Worm (Caenorhabditis elegans) whole organism, L4 larva: ENCODE results near the gene ZK1055.2.

Experiments
- F26F4.8 ChIP-seq: fragments of 200-800 bp; sonication (Bioruptor generic); conservative IDR thresholded peaks from 2 replicates; pipeline ENCODE4 v1.3.6; 2022; ENCODE audit warnings: missing genetic modification characterization, missing compliant biosample characterization
- F44E2.7 ChIP-seq: fragments of 200-800 bp; sonication (Bioruptor generic); IDR thresholded peaks from 2 replicates; pipeline ENCODE4 v2.1.2; 2022; ENCODE audit warnings: missing genetic modification characterization, missing compliant biosample characterization
- Y48G9A.11 ChIP-seq: fragments of 200-800 bp; sonication (Bioruptor generic); IDR thresholded peaks from 2 replicates; pipeline ENCODE4 v1.3.6; 2022; ENCODE audit warnings: missing genetic modification reagents, missing genetic modification characterization, missing compliant biosample characterization
- aha-1 ChIP-seq: fragments of 150-350 bp; peaks from one replicate; lab custom pipeline; 2014; ENCODE audit warnings: missing biosample characterization, missing genetic modification characterization
- ceh-32 ChIP-seq: sonication (generic microtip); optimal IDR thresholded peaks from 2 replicates; lab custom pipeline; 2016; ENCODE audit warnings: mild to moderate bottlenecking, missing genetic modification characterization, missing compliant biosample characterization; ENCODE audit not compliant: poor library complexity
- ces-1 ChIP-seq: fragments of 150-350 bp; sonication (generic microtip); optimal IDR thresholded peaks from 4 replicates; lab custom pipeline; 2014; ENCODE audit warnings: missing biosample characterization, missing genetic modification reagents, missing genetic modification characterization
- daf-12 ChIP-seq: fragments of 150-350 bp; optimal IDR thresholded peaks from 2 replicates; lab custom pipeline; 2014; ENCODE audit warnings: missing biosample characterization, missing genetic modification reagents, missing genetic modification characterization
- daf-16 ChIP-seq, 3 experiments: sonication (generic microtip); optimal IDR thresholded peaks; 2 replicates each; lab custom pipeline; 2016 to 2017; ENCODE audit warnings: missing genetic modification characterization in 3 of 3, missing genetic modification reagents in 3 of 3, mild to moderate bottlenecking in 2 of 3, missing compliant biosample characterization in 2 of 3, missing biosample characterization in 1 of 3, moderate library complexity in 1 of 3
- daf-19 ChIP-seq: fragments of 200-800 bp; sonication (Bioruptor generic); conservative IDR thresholded peaks from 2 replicates; pipeline ENCODE4 v1.3.6; 2022; ENCODE audit warnings: missing genetic modification characterization, missing compliant biosample characterization
- dmd-8 ChIP-seq: fragments of 200-800 bp; sonication (Bioruptor generic); IDR thresholded peaks from 2 replicates; pipeline ENCODE4 v1.3.6; 2022; ENCODE audit warnings: missing genetic modification characterization, missing compliant biosample characterization
- duxl-1 ChIP-seq: sonication (generic microtip); optimal IDR thresholded peaks from 2 replicates; lab custom pipeline; 2016; ENCODE audit warnings: mild to moderate bottlenecking, missing genetic modification characterization, moderate library complexity, missing compliant biosample characterization; ENCODE audit not compliant: poor library complexity
- dve-1 ChIP-seq: sonication (generic microtip); optimal IDR thresholded peaks from 2 replicates; lab custom pipeline; 2017; ENCODE audit warnings: antibody characterized with exemption, mild to moderate bottlenecking, missing genetic modification characterization, missing compliant biosample characterization; ENCODE audit not compliant: insufficient read depth
- egl-27 ChIP-seq: sonication (generic microtip); optimal IDR thresholded peaks from 3 replicates; lab custom pipeline; 2017; ENCODE audit warnings: missing biosample characterization, missing genetic modification reagents, missing genetic modification characterization
- egl-43 ChIP-seq: fragments of 200-800 bp; sonication (Bioruptor generic); IDR thresholded peaks from 2 replicates; pipeline ENCODE4 v1.3.6; 2022; ENCODE audit warnings: missing genetic modification reagents, missing genetic modification characterization, missing compliant biosample characterization
- fkh-10 ChIP-seq: fragments of 150-350 bp; optimal IDR thresholded peaks from 2 replicates; lab custom pipeline; 2014; ENCODE audit warnings: missing biosample characterization, missing genetic modification reagents, missing genetic modification characterization
- hlh-30 ChIP-seq: sonication (generic microtip); optimal IDR thresholded peaks from 2 replicates; lab custom pipeline; 2017; ENCODE audit warnings: antibody characterized with exemption, mild to moderate bottlenecking, missing genetic modification characterization, missing compliant biosample characterization; ENCODE audit not compliant: insufficient read depth
- hmg-1.1 ChIP-seq: fragments of 200-800 bp; sonication (Bioruptor generic); IDR thresholded peaks from 2 replicates; pipeline ENCODE4 v1.3.6; 2022; ENCODE audit warnings: missing genetic modification reagents, missing genetic modification characterization, missing compliant biosample characterization
- jun-1 ChIP-seq: fragments of 150-350 bp; optimal IDR thresholded peaks from 2 replicates; lab custom pipeline; 2014; ENCODE audit warnings: missing biosample characterization, missing genetic modification reagents, missing genetic modification characterization
- lir-3 ChIP-seq: sonication (generic microtip); optimal IDR thresholded peaks from 2 replicates; lab custom pipeline; 2016; ENCODE audit warnings: mild to moderate bottlenecking, missing genetic modification characterization, missing compliant biosample characterization
- madf-5 ChIP-seq, 2 experiments: fragments of 200-800 bp; sonication (Bioruptor generic); IDR thresholded peaks; 2 replicates each; pipeline ENCODE4 v1.3.6; 2022; ENCODE audit warnings: missing compliant biosample characterization in 2 of 2, missing genetic modification characterization in 2 of 2
- mdl-1 ChIP-seq, 2 experiments: fragments of 150-350 bp in 1 of 2; sonication (generic microtip) in 1 of 2; optimal IDR thresholded peaks; 2 replicates each; lab custom pipeline; 2014 to 2017; ENCODE audit warnings: missing biosample characterization in 2 of 2, missing genetic modification characterization in 2 of 2
- mdt-29 ChIP-seq: fragments of 200-800 bp; sonication (Bioruptor generic); IDR thresholded peaks from 2 replicates; pipeline ENCODE4 v1.3.6; 2022; ENCODE audit warnings: missing genetic modification reagents, missing genetic modification characterization, missing compliant biosample characterization
- nhr-102 ChIP-seq: sonication (generic microtip); optimal IDR thresholded peaks from 2 replicates; lab custom pipeline; 2016; ENCODE audit warnings: mild to moderate bottlenecking, missing genetic modification characterization, moderate library complexity, missing compliant biosample characterization
- nhr-237 ChIP-seq: sonication (generic microtip); optimal IDR thresholded peaks from 2 replicates; lab custom pipeline; 2017; ENCODE audit warnings: missing biosample characterization, missing genetic modification characterization
- pha-4 ChIP-seq, 2 experiments: fragments of 150-350 bp in 1 of 2; fragments of 200-800 bp in 1 of 2; sonication (Bioruptor generic) in 1 of 2; IDR thresholded peaks in 1 of 2; optimal IDR thresholded peaks in 1 of 2; 2 replicates each; pipeline versions ENCODE4 v1.3.6 to Lab custom; 2014 to 2022; ENCODE audit warnings: missing genetic modification characterization in 2 of 2, missing genetic modification reagents in 2 of 2, missing biosample characterization in 1 of 2, missing compliant biosample characterization in 1 of 2
- php-3 ChIP-seq: fragments of 200-800 bp; sonication (Bioruptor generic); IDR thresholded peaks from 2 replicates; pipeline ENCODE4 v1.3.6; 2022; ENCODE audit warnings: missing genetic modification reagents, missing genetic modification characterization, missing compliant biosample characterization
- rbr-2 ChIP-seq: sonication (generic microtip); optimal IDR thresholded peaks from 2 replicates; lab custom pipeline; 2016; ENCODE audit warnings: missing genotype, missing genetic modification characterization, missing compliant biosample characterization
- skn-1 ChIP-seq: fragments of 150-350 bp; optimal IDR thresholded peaks from 2 replicates; lab custom pipeline; 2014; ENCODE audit warnings: missing biosample characterization, missing genetic modification characterization
- spr-3 ChIP-seq: fragments of 200-800 bp; sonication (Bioruptor generic); optimal IDR thresholded peaks from 2 replicates; lab custom pipeline; 2018; ENCODE audit warnings: mild to moderate bottlenecking, missing genetic modification characterization, missing compliant biosample characterization
- tra-1 ChIP-seq: fragments of 200-800 bp; sonication (Bioruptor generic); IDR thresholded peaks from 2 replicates; pipeline ENCODE4 v1.3.6; 2022; ENCODE audit warnings: missing genetic modification reagents, missing genetic modification characterization, missing compliant biosample characterization
- unc-130 ChIP-seq: sonication (generic microtip); optimal IDR thresholded peaks from 2 replicates; lab custom pipeline; 2016; ENCODE audit warnings: missing genetic modification reagents, missing genetic modification characterization, missing compliant biosample characterization
- unc-39 ChIP-seq: sonication (generic microtip); optimal IDR thresholded peaks from 2 replicates; lab custom pipeline; 2017; ENCODE audit warnings: missing biosample characterization, missing genetic modification characterization
- unc-62 ChIP-seq, 3 experiments: fragments of 150-350 bp in 1 of 3; sonication (generic microtip); optimal IDR thresholded peaks in 2 of 3; peaks in 1 of 3; 1 replicate in 1 of 3; 2 replicates in 2 of 3; lab custom pipeline; 2014 to 2017; ENCODE audit warnings: missing biosample characterization in 3 of 3, missing genetic modification characterization in 3 of 3, missing genetic modification reagents in 3 of 3, missing genotype in 1 of 3
- vab-7 ChIP-seq: fragments of 200-800 bp; sonication (Bioruptor generic); IDR thresholded peaks from 2 replicates; pipeline ENCODE4 v1.3.6; 2022; ENCODE audit warnings: missing genetic modification reagents, missing genetic modification characterization, missing compliant biosample characterization
- zfp-2 ChIP-seq: sonication (generic microtip); optimal IDR thresholded peaks from 2 replicates; lab custom pipeline; 2016; ENCODE audit warnings: mild to moderate bottlenecking, missing genetic modification characterization, missing compliant biosample characterization
- zip-11 ChIP-seq: fragments of 200-800 bp; sonication (Bioruptor generic); IDR thresholded peaks from 2 replicates; pipeline ENCODE4 v1.3.6; 2022; ENCODE audit warnings: missing genetic modification characterization, missing compliant biosample characterization
- zip-2 ChIP-seq: fragments of 150-350 bp; optimal IDR thresholded peaks from 2 replicates; lab custom pipeline; 2014; ENCODE audit warnings: missing biosample characterization, missing genetic modification characterization

Gene ZK1055.2

DNA sequence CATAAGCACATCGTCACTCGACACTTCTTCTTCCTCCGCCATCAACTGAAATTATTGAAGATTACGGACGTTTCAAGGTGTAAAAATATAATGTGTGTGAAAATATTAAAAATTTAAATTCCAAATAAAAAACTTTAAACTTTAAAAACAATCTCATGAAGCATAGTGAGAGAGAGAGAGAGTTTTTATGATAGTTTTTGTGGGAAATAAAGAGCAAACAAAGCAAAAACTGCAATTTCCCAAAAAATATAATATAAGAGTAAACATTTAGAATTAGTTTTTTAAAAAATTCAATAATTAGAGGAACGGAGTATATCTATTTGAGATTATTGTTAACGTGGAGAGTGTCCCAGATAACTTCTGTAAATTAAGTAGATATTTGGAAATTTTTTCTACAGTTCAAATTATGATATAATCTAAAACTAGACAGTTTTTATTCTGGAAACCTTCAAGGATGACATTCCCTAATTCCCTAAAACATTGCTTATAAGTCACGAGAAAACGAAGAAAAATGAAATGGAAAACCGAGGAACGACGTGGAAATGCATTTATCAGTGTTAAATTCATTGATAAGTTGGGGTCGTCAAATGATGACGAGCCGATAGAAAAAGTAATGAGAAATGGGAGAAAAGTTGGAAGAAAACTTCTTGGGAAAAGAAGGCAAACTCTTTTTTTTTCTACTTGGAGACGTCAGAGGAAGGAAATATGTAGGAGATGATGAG lies 43.8 kb upstream of the ZK1055.2 start, which contains the start of gene dre-1 (continued):
- TF ChIP-seq pha-4 (GFP tag; IDR thresholded peaks at IDR 0.05; lab: Robert Waterston, UW) = no peak
- TF ChIP-seq pha-4 (tag; optimal IDR thresholded peaks at IDR 0.05; lab: Kevin White, UChicago) = no peak
- no peak for TF ChIP-seq daf-12 (tag; lab: Kevin White, UChicago)
- TF ChIP-seq hlh-30 (tag; lab: Kevin White, UChicago) = peak; percentile 11

- TF ChIP-seq nhr-102 (tag; lab: Kevin White, UChicago) (no peak), fkh-10 (GFP tag; lab: Kevin White, UChicago) (no peak), mdl-1 (tag; optimal IDR thresholded peaks at IDR 0.05; lab: Kevin White, UChicago) (peak in 1 of 2 experiments; percentile 8), dve-1 (peak; percentile 22), mdt-29 (no peak), unc-62 (GFP tag; optimal IDR thresholded peaks at IDR 0.05 in 1 of 2; lab: Kevin White, UChicago) (peak in 1 of 2 experiments; percentile 95), unc-62 (tag; optimal IDR thresholded peaks at IDR 0.05; lab: Kevin White, UChicago) (no peak), aha-1 (peak; percentile 37)
Observed at ce11 chrV:6548309-6548708, 42.1 kb upstream of the ZK1055.2 start.

- no peak for TF ChIP-seq skn-1 (tag; lab: Kevin White, UChicago)
- TF ChIP-seq dve-1 = peak; percentile 2
- no peak for TF ChIP-seq nhr-237 (tag; lab: Kevin White, UChicago)
- TF ChIP-seq jun-1 (tag; lab: Kevin White, UChicago) = no peak
Observed at ce11 chrV:6549148-6549547, 41.2 kb upstream of the ZK1055.2 start, which contains the start of gene K04A8.20. Gene K04A8.20, plus strand, starts transcription at chrV:6549448.

DNA sequence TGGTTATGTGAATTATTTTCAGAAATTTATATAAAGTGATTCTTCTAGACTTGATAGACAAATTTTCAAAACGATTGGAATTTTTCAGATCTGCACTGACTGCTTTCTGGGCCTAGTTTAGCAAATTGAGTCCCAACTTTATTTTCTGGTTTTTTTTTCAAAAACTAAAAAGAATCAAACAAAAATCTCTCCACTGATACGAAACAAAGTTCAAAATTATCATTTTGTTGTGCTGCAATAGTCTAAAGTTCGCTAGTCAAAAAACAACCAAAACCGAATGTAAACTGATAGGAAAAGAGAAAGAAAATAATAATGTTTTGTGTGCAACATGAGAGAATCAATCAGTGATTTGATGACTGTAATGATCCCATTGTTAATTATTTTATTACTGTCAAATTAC lies 40.5 kb upstream of the ZK1055.2 start, which contains the start of gene lipl-4:
TSS of gene lipl-4 (plus strand) at position 301 of the 400 bp plus-strand sequence.
- TF ChIP-seq unc-39 = no peak
- no peak for TF ChIP-seq daf-16 (GFP tag; optimal IDR thresholded peaks at IDR 0.05; lab: Kevin White, UChicago)
- peak; percentile 53 for TF ChIP-seq daf-16 (tag; optimal IDR thresholded peaks at IDR 0.05; lab: Kevin White, UChicago)
- TF ChIP-seq dve-1 = peak; percentile 1
- TF ChIP-seq, all 104 proteins: peak for 2

ce11 chrV:6551707-6552390 lies 38.5 kb upstream of the ZK1055.2 start, which contains the start of gene twk-10:
Gene twk-10, plus strand, starts transcription at chrV:6552340.
- no peak for TF ChIP-seq ceh-32
- peak; percentile 63 for TF ChIP-seq dve-1
- 0 out of 2 replicates have a peak, but pooled peaks have one; percentile 62 for TF ChIP-seq F44E2.7 (GFP tag; lab: Robert Waterston, UW)
- no peak for TF ChIP-seq fkh-10 (GFP tag; lab: Kevin White, UChicago)
- TF ChIP-seq hmg-1.1 (GFP tag; lab: Robert Waterston, UW) = peak; percentile 41; the same call in 1 of the 2 replicates
- TF ChIP-seq nhr-237 (tag; lab: Kevin White, UChicago) = no peak
- TF ChIP-seq jun-1 (tag; lab: Kevin White, UChicago) = no peak
- TF ChIP-seq daf-19 (GFP tag; lab: Robert Waterston, UW) = 0 out of 2 replicates have a peak, but pooled peaks have one; percentile 63
- TF ChIP-seq F26F4.8 = peak; percentile 73; the same call in 1 of the 2 replicates
- peak; percentile 76; the same call in 1 of the 2 replicates for TF ChIP-seq dmd-8
- no peak for TF ChIP-seq zip-11 (GFP tag; lab: Robert Waterston, UW)
- TF ChIP-seq ces-1 (GFP tag; lab: Kevin White, UChicago) = no peak
- TF ChIP-seq egl-43 (GFP tag; lab: Robert Waterston, UW) = no peak; the same call in 1 of the 2 replicates
- no peak for TF ChIP-seq zip-2 (tag; lab: Kevin White, UChicago)
- TF ChIP-seq php-3 (GFP tag; lab: Robert Waterston, UW) = no peak
- TF ChIP-seq Y48G9A.11 (GFP tag; lab: Robert Waterston, UW) = peak; percentile 69; the same call in 1 of the 2 replicates
- no peak for TF ChIP-seq lir-3 (tag; lab: Kevin White, UChicago)
- TF ChIP-seq tra-1 (GFP tag; lab: Robert Waterston, UW) = peak; percentile 83
- TF ChIP-seq egl-27 (tag; lab: Kevin White, UChicago) = no peak
- TF ChIP-seq madf-5 (GFP tag; IDR thresholded peaks at IDR 0.05; lab: Robert Waterston, UW) = 0 out of 4 replicates have a peak, but pooled peaks of 1 of the 2 experiments have one; percentile 59
- TF ChIP-seq zfp-2 (tag; lab: Kevin White, UChicago) = no peak
- no peak for TF ChIP-seq spr-3 (GFP tag; lab: Kevin White, UChicago)
- TF ChIP-seq pha-4 (GFP tag; IDR thresholded peaks at IDR 0.05; lab: Robert Waterston, UW) = peak; percentile 76; the same call in 1 of the 2 replicates
- no peak for TF ChIP-seq pha-4 (tag; optimal IDR thresholded peaks at IDR 0.05; lab: Kevin White, UChicago)
- TF ChIP-seq unc-130 (GFP tag; lab: Kevin White, UChicago) = peak; percentile 21
- peak; percentile 9 for TF ChIP-seq rbr-2 (tag; lab: Kevin White, UChicago)
- peak; percentile 21 for TF ChIP-seq duxl-1
- TF ChIP-seq vab-7 (GFP tag; lab: Robert Waterston, UW) = peak; percentile 78
